Worm (Caenorhabditis elegans) whole organism, L3 larva: ENCODE data around the gene syg-1.

Experiments used
- R02D3.7 ChIP-seq: fragments of 150-350 bp; optimal IDR thresholded peaks from 2 replicates; lab custom pipeline; 2014; ENCODE audit warnings: missing biosample characterization, missing genetic modification characterization
- ZK546.5 ChIP-seq: sonication (generic microtip); optimal IDR thresholded peaks from 2 replicates; lab custom pipeline; 2017; ENCODE audit warnings: missing biosample characterization, missing genetic modification characterization
- aly-2 ChIP-seq: fragments of 150-350 bp; optimal IDR thresholded peaks from 2 replicates; lab custom pipeline; 2014; ENCODE audit warnings: missing biosample characterization, missing genetic modification characterization
- ceh-16 ChIP-seq: sonication (generic microtip); optimal IDR thresholded peaks from 2 replicates; lab custom pipeline; 2017; ENCODE audit warnings: missing biosample characterization, missing genetic modification characterization
- ceh-28 ChIP-seq: fragments of 150-350 bp; optimal IDR thresholded peaks from 2 replicates; lab custom pipeline; 2014; ENCODE audit warnings: missing biosample characterization, missing genetic modification reagents, missing genetic modification characterization
- ceh-82 ChIP-seq: fragments of 150-350 bp; optimal IDR thresholded peaks from 2 replicates; lab custom pipeline; 2014; ENCODE audit warnings: missing biosample characterization, missing genetic modification characterization
- daf-12 ChIP-seq: fragments of 150-350 bp; optimal IDR thresholded peaks from 2 replicates; lab custom pipeline; 2014; ENCODE audit warnings: missing biosample characterization, missing genetic modification reagents, missing genetic modification characterization
- egl-27 ChIP-seq: sonication (generic microtip); optimal IDR thresholded peaks from 4 replicates; lab custom pipeline; 2017; ENCODE audit warnings: missing biosample characterization, missing genetic modification reagents, missing genetic modification characterization
- egl-5 ChIP-seq: fragments of 150-350 bp; optimal IDR thresholded peaks from 2 replicates; lab custom pipeline; 2017; ENCODE audit warnings: missing biosample characterization, missing genetic modification reagents, missing genetic modification characterization, inconsistent platforms
- elt-1 ChIP-seq: fragments of 150-350 bp; optimal IDR thresholded peaks from 2 replicates; lab custom pipeline; 2014; ENCODE audit warnings: missing biosample characterization, missing genetic modification characterization
- elt-2 ChIP-seq: sonication (generic microtip); optimal IDR thresholded peaks from 2 replicates; lab custom pipeline; 2016; ENCODE audit warnings: missing genetic modification reagents, mild to moderate bottlenecking, missing genetic modification characterization, missing compliant biosample characterization
- elt-3 ChIP-seq, 3 experiments: fragments of 150-350 bp in 1 of 3; sonication (generic microtip) in 2 of 3; optimal IDR thresholded peaks; 2 replicates in 2 of 3; 4 replicates in 1 of 3; lab custom pipeline; 2014 to 2017; ENCODE audit warnings: missing biosample characterization in 3 of 3, missing genetic modification characterization in 3 of 3
- fkh-10 ChIP-seq: sonication (generic microtip); optimal IDR thresholded peaks from 2 replicates; lab custom pipeline; 2017; ENCODE audit warnings: missing biosample characterization, missing genetic modification reagents, missing genetic modification characterization
- fos-1 ChIP-seq: fragments of 150-350 bp; optimal IDR thresholded peaks from 2 replicates; lab custom pipeline; 2014; ENCODE audit warnings: missing biosample characterization, missing genetic modification characterization
- jun-1 ChIP-seq: fragments of 150-350 bp; optimal IDR thresholded peaks from 2 replicates; lab custom pipeline; 2014; ENCODE audit warnings: missing biosample characterization, missing genetic modification reagents, missing genetic modification characterization
- lin-15B ChIP-seq: fragments of 150-350 bp; optimal IDR thresholded peaks from 2 replicates; lab custom pipeline; 2014; ENCODE audit warnings: missing biosample characterization, missing genetic modification characterization
- lsy-12 ChIP-seq: sonication (generic microtip); optimal IDR thresholded peaks from 2 replicates; lab custom pipeline; 2016; ENCODE audit warnings: mild to moderate bottlenecking, missing genetic modification characterization, missing compliant biosample characterization
- mdl-1 ChIP-seq: fragments of 150-350 bp; optimal IDR thresholded peaks from 2 replicates; lab custom pipeline; 2014; ENCODE audit warnings: missing biosample characterization, missing genetic modification characterization
- mml-1 ChIP-seq: fragments of 150-350 bp; sonication (generic microtip); optimal IDR thresholded peaks from 3 replicates; lab custom pipeline; 2014; ENCODE audit warnings: missing biosample characterization, missing genetic modification characterization
- nfya-1 ChIP-seq: sonication (generic microtip); optimal IDR thresholded peaks from 2 replicates; lab custom pipeline; 2017; ENCODE audit warnings: missing genetic modification characterization, mild to moderate bottlenecking, missing compliant biosample characterization, antibody characterized with exemption, moderate library complexity; ENCODE audit not compliant: insufficient read depth
- nhr-12 ChIP-seq: fragments of 150-350 bp; optimal IDR thresholded peaks from 2 replicates; lab custom pipeline; 2014; ENCODE audit warnings: missing biosample characterization, missing genetic modification characterization
- nhr-23 ChIP-seq: fragments of 150-350 bp; optimal IDR thresholded peaks from 2 replicates; lab custom pipeline; 2014; ENCODE audit warnings: missing biosample characterization, missing genetic modification reagents, missing genetic modification characterization
- nhr-237 ChIP-seq: fragments of 150-350 bp; optimal IDR thresholded peaks from 2 replicates; lab custom pipeline; 2014; ENCODE audit warnings: missing biosample characterization, missing genetic modification characterization
- nhr-25 ChIP-seq: sonication (generic microtip); optimal IDR thresholded peaks from 2 replicates; lab custom pipeline; 2017; ENCODE audit warnings: missing biosample characterization, missing genetic modification characterization
- nhr-28 ChIP-seq: fragments of 150-350 bp; optimal IDR thresholded peaks from 2 replicates; lab custom pipeline; 2014; ENCODE audit warnings: missing biosample characterization, missing genetic modification characterization
- nhr-43 ChIP-seq: sonication (generic microtip); optimal IDR thresholded peaks from 2 replicates; lab custom pipeline; 2016; ENCODE audit warnings: mild to moderate bottlenecking, missing genetic modification characterization, missing compliant biosample characterization; ENCODE audit not compliant: poor library complexity, severe bottlenecking
- nhr-67 ChIP-seq: fragments of 150-350 bp; optimal IDR thresholded peaks from 2 replicates; lab custom pipeline; 2014; ENCODE audit warnings: missing biosample characterization, missing genetic modification characterization
- nhr-76 ChIP-seq: fragments of 150-350 bp; sonication (generic microtip); optimal IDR thresholded peaks from 5 replicates; lab custom pipeline; 2014; ENCODE audit warnings: missing biosample characterization, missing genetic modification characterization
- nhr-77 ChIP-seq: fragments of 150-350 bp; optimal IDR thresholded peaks from 2 replicates; lab custom pipeline; 2014; ENCODE audit warnings: missing biosample characterization, missing genetic modification characterization
- pha-4 ChIP-seq: fragments of 150-350 bp; optimal IDR thresholded peaks from 2 replicates; lab custom pipeline; 2014; ENCODE audit warnings: missing biosample characterization, missing genetic modification reagents, missing genetic modification characterization
- pqm-1 ChIP-seq: fragments of 150-350 bp; optimal IDR thresholded peaks from 2 replicates; lab custom pipeline; 2017; ENCODE audit warnings: missing biosample characterization, missing genetic modification characterization, inconsistent platforms
- sea-2 ChIP-seq: fragments of 150-350 bp; sonication (generic microtip); optimal IDR thresholded peaks from 4 replicates; lab custom pipeline; 2014; ENCODE audit warnings: missing biosample characterization, missing genetic modification reagents, missing genetic modification characterization
- skn-1 ChIP-seq: fragments of 150-350 bp; optimal IDR thresholded peaks from 2 replicates; lab custom pipeline; 2014; ENCODE audit warnings: missing biosample characterization, missing genetic modification characterization
- snpc-4 ChIP-seq: fragments of 150-350 bp; optimal IDR thresholded peaks from 2 replicates; lab custom pipeline; 2014; ENCODE audit warnings: missing biosample characterization, missing genetic modification characterization
- unc-39 ChIP-seq: sonication (generic microtip); optimal IDR thresholded peaks from 4 replicates; lab custom pipeline; 2017; ENCODE audit warnings: missing biosample characterization, missing genetic modification characterization
- zag-1 ChIP-seq: fragments of 150-350 bp; optimal IDR thresholded peaks from 2 replicates; lab custom pipeline; 2014; ENCODE audit warnings: missing biosample characterization, missing genetic modification characterization
- ztf-11 ChIP-seq: fragments of 150-350 bp; optimal IDR thresholded peaks from 2 replicates; lab custom pipeline; 2014; ENCODE audit warnings: missing biosample characterization, missing genetic modification characterization

The syg-1 gene

ce11 chrX:2548884-2549283 is 33.8 kb upstream of the syg-1 start, which contains the start of gene smvt-1:
Gene smvt-1, minus strand, starts transcription at chrX:2548984.
- TF ChIP-seq R02D3.7 (tag; lab: Kevin White, UChicago) (no peak), nhr-23 (no peak), nhr-237 (tag; lab: Kevin White, UChicago) (no peak)

- TF ChIP-seq nfya-1 (tag; lab: Kevin White, UChicago), result no peak
- TF ChIP-seq elt-3 (tag; optimal IDR thresholded peaks at IDR 0.05; lab: Kevin White, UChicago), result no peak
- TF ChIP-seq daf-12 (tag; lab: Kevin White, UChicago), result no peak
- TF ChIP-seq nhr-12 (tag; lab: Kevin White, UChicago), result no peak
- peak; percentile 21 for TF ChIP-seq pha-4 (tag; lab: Kevin White, UChicago)
- TF ChIP-seq nhr-43 (tag; lab: Kevin White, UChicago), result no peak
- TF ChIP-seq nhr-23, result no peak
- peak; percentile 37 for TF ChIP-seq skn-1 (tag; lab: Kevin White, UChicago)
- no peak for TF ChIP-seq lsy-12 (tag; lab: Kevin White, UChicago)
- TF ChIP-seq lin-15B (tag; lab: Kevin White, UChicago), result no peak
- no peak for TF ChIP-seq ztf-11 (tag; lab: Kevin White, UChicago)
- no peak for TF ChIP-seq fkh-10
- TF ChIP-seq egl-27, result no peak
- no peak for TF ChIP-seq fos-1
- peak; percentile 78 for TF ChIP-seq pqm-1 (tag; lab: Kevin White, UChicago)
- no peak for TF ChIP-seq R02D3.7 (tag; lab: Kevin White, UChicago)
- no peak for TF ChIP-seq ZK546.5 (tag; lab: Kevin White, UChicago)
- TF ChIP-seq ceh-28 (tag; lab: Kevin White, UChicago), result no peak
- TF ChIP-seq jun-1, result no peak
- no peak for TF ChIP-seq nhr-25
- TF ChIP-seq egl-5 (tag; lab: Kevin White, UChicago), result no peak
- TF ChIP-seq elt-2 (tag; lab: Kevin White, UChicago), result peak; percentile 79
Observed at ce11 chrX:2544645-2545044, 29.5 kb upstream of the syg-1 start.

- TF ChIP-seq nhr-28, result no peak
- TF ChIP-seq pqm-1 (tag; lab: Kevin White, UChicago), result peak; percentile 22
- peak; percentile 10 for TF ChIP-seq nfya-1 (tag; lab: Kevin White, UChicago)
- no peak for TF ChIP-seq elt-3 (tag; optimal IDR thresholded peaks at IDR 0.05; lab: Kevin White, UChicago)
- peak; percentile 59 for TF ChIP-seq elt-2 (tag; lab: Kevin White, UChicago)
- TF ChIP-seq mml-1 (tag; lab: Kevin White, UChicago), result no peak
- no peak for TF ChIP-seq lin-15B (tag; lab: Kevin White, UChicago)
Observed at ce11 chrX:2543353-2543752, 28.2 kb upstream of the syg-1 start.

ce11 chrX:2541003-2541521 is 25.9 kb upstream of the syg-1 start, which contains the start of gene F52H2.3:
Gene F52H2.3, minus strand, starts transcription at chrX:2541053.
- TF ChIP-seq elt-3 (tag; optimal IDR thresholded peaks at IDR 0.05; lab: Kevin White, UChicago) (no peak), elt-2 (tag; lab: Kevin White, UChicago) (peak; percentile 84), R02D3.7 (tag; lab: Kevin White, UChicago) (no peak), pqm-1 (tag; lab: Kevin White, UChicago) (peak; percentile 52), pha-4 (tag; lab: Kevin White, UChicago) (peak; percentile 79)

ce11 chrX:2538713-2539112 is 23.6 kb upstream of the syg-1 start:
- TF ChIP-seq snpc-4 (tag; lab: Kevin White, UChicago), result no peak
- TF ChIP-seq, all 47 proteins: peak for 0

- TF ChIP-seq aly-2 (no peak), mdl-1 (tag; lab: Kevin White, UChicago) (peak; percentile 10), nhr-77 (tag; lab: Kevin White, UChicago) (no peak), sea-2 (GFP tag; lab: Kevin White, UChicago) (no peak), unc-39 (no peak), daf-12 (tag; lab: Kevin White, UChicago) (no peak), fos-1 (no peak), ceh-28 (tag; lab: Kevin White, UChicago) (peak; percentile 71), ztf-11 (tag; lab: Kevin White, UChicago) (no peak), skn-1 (tag; lab: Kevin White, UChicago) (peak; percentile 42), lin-15B (tag; lab: Kevin White, UChicago) (peak; percentile 29), jun-1 (peak; percentile 37), nhr-28 (no peak), nhr-25 (peak; percentile 81), nhr-76 (tag; lab: Kevin White, UChicago) (no peak), ceh-82 (peak; percentile 63), R02D3.7 (tag; lab: Kevin White, UChicago) (no peak), zag-1 (tag; lab: Kevin White, UChicago) (no peak), nfya-1 (tag; lab: Kevin White, UChicago) (peak; percentile 89), nhr-23 (peak; percentile 79), pqm-1 (tag; lab: Kevin White, UChicago) (no peak), elt-2 (tag; lab: Kevin White, UChicago) (no peak), fkh-10 (peak; percentile 66), nhr-67 (no peak), snpc-4 (tag; lab: Kevin White, UChicago) (peak; percentile 87), ceh-16 (no peak), elt-1 (tag; lab: Kevin White, UChicago) (peak; percentile 36), ZK546.5 (tag; lab: Kevin White, UChicago) (no peak)
Observed at ce11 chrX:2536246-2536772, 21.2 kb upstream of the syg-1 start.
